Worm (Caenorhabditis elegans) whole organism, L2 larva: ENCODE results near the gene cwn-2.
"Not testable (repeated sequence)": the region's sequence is repeated elsewhere in the genome, so short reads cannot be mapped to it uniquely, and the experiment has no call there.

Source experiments
- F13H6.1 ChIP-seq: sonication (generic microtip); optimal IDR thresholded peaks from 2 replicates; lab custom pipeline; 2016; ENCODE audit warnings: missing genetic modification characterization, missing compliant biosample characterization
- ZK546.5 ChIP-seq: sonication (generic microtip); optimal IDR thresholded peaks from 2 replicates; lab custom pipeline; 2017; ENCODE audit warnings: missing biosample characterization, missing genetic modification characterization
- blmp-1 ChIP-seq: sonication (generic microtip); optimal IDR thresholded peaks from 2 replicates; lab custom pipeline; 2017; ENCODE audit warnings: missing genetic modification characterization, mild to moderate bottlenecking, missing compliant biosample characterization, antibody characterized with exemption, moderate library complexity; ENCODE audit not compliant: insufficient read depth
- ceh-16 ChIP-seq: fragments of 150-350 bp; optimal IDR thresholded peaks from 2 replicates; lab custom pipeline; 2014; ENCODE audit warnings: missing biosample characterization, missing genetic modification characterization
- ceh-82 ChIP-seq: fragments of 150-350 bp; optimal IDR thresholded peaks from 2 replicates; lab custom pipeline; 2014; ENCODE audit warnings: missing biosample characterization, missing genetic modification characterization
- crh-2 ChIP-seq: sonication (generic microtip); optimal IDR thresholded peaks from 2 replicates; lab custom pipeline; 2017; ENCODE audit warnings: missing biosample characterization, missing genetic modification characterization
- elt-1 ChIP-seq: fragments of 150-350 bp; optimal IDR thresholded peaks from 2 replicates; lab custom pipeline; 2014; ENCODE audit warnings: missing biosample characterization, missing genetic modification characterization
- fos-1 ChIP-seq: fragments of 150-350 bp; optimal IDR thresholded peaks from 2 replicates; lab custom pipeline; 2014; ENCODE audit warnings: missing biosample characterization, missing genetic modification characterization
- gmeb-1 ChIP-seq: fragments of 150-350 bp; optimal IDR thresholded peaks from 2 replicates; lab custom pipeline; 2014; ENCODE audit warnings: missing biosample characterization, missing genetic modification characterization
- lin-11 ChIP-seq: fragments of 150-350 bp; sonication (generic microtip); optimal IDR thresholded peaks from 2 replicates; lab custom pipeline; 2014; ENCODE audit warnings: missing biosample characterization, missing genetic modification characterization, inconsistent platforms, mixed read lengths
- lin-13 ChIP-seq: fragments of 150-350 bp; optimal IDR thresholded peaks from 2 replicates; lab custom pipeline; 2014; ENCODE audit warnings: missing biosample characterization, missing genetic modification reagents, missing genetic modification characterization
- lin-39 ChIP-seq: fragments of 150-350 bp; optimal IDR thresholded peaks from 2 replicates; lab custom pipeline; 2014; ENCODE audit warnings: missing biosample characterization, missing genetic modification reagents, missing genetic modification characterization
- mab-5 ChIP-seq: fragments of 150-350 bp; optimal IDR thresholded peaks from 2 replicates; lab custom pipeline; 2014; ENCODE audit warnings: missing biosample characterization, missing genetic modification characterization
- nhr-11 ChIP-seq: fragments of 150-350 bp; optimal IDR thresholded peaks from 2 replicates; lab custom pipeline; 2014; ENCODE audit warnings: missing biosample characterization, missing genetic modification characterization
- nhr-12 ChIP-seq: fragments of 150-350 bp; optimal IDR thresholded peaks from 2 replicates; lab custom pipeline; 2014; ENCODE audit warnings: missing biosample characterization, missing genetic modification characterization
- nhr-23 ChIP-seq: fragments of 150-350 bp; optimal IDR thresholded peaks from 2 replicates; lab custom pipeline; 2014; ENCODE audit warnings: missing biosample characterization, missing genetic modification reagents, missing genetic modification characterization
- nhr-237 ChIP-seq: fragments of 150-350 bp; optimal IDR thresholded peaks from 2 replicates; lab custom pipeline; 2014; ENCODE audit warnings: missing biosample characterization, missing genetic modification characterization
- nhr-25 ChIP-seq: fragments of 150-350 bp; sonication (generic microtip); optimal IDR thresholded peaks from 3 replicates; lab custom pipeline; 2014; ENCODE audit warnings: missing biosample characterization, missing genetic modification characterization
- nhr-6 ChIP-seq: fragments of 150-350 bp; optimal IDR thresholded peaks from 2 replicates; lab custom pipeline; 2014; ENCODE audit warnings: missing biosample characterization, missing genetic modification characterization
- nhr-77 ChIP-seq: fragments of 150-350 bp; optimal IDR thresholded peaks from 2 replicates; lab custom pipeline; 2014; ENCODE audit warnings: missing biosample characterization, missing genetic modification characterization
- sem-4 ChIP-seq: fragments of 150-350 bp; optimal IDR thresholded peaks from 2 replicates; lab custom pipeline; 2014; ENCODE audit warnings: missing biosample characterization, missing genetic modification reagents, missing genetic modification characterization
- snpc-4 ChIP-seq: fragments of 150-350 bp; optimal IDR thresholded peaks from 2 replicates; lab custom pipeline; 2014; ENCODE audit warnings: missing biosample characterization, missing genetic modification characterization
- unc-39 ChIP-seq: fragments of 150-350 bp; optimal IDR thresholded peaks from 2 replicates; lab custom pipeline; 2014; ENCODE audit warnings: missing biosample characterization, missing genetic modification characterization
- unc-55 ChIP-seq: fragments of 150-350 bp; sonication (generic microtip); optimal IDR thresholded peaks from 3 replicates; lab custom pipeline; 2014; ENCODE audit warnings: missing biosample characterization, missing genetic modification reagents, missing genetic modification characterization
- unc-62 ChIP-seq: fragments of 150-350 bp; optimal IDR thresholded peaks from 2 replicates; lab custom pipeline; 2014; ENCODE audit warnings: missing biosample characterization, missing genetic modification reagents, missing genetic modification characterization
- zag-1 ChIP-seq: fragments of 150-350 bp; optimal IDR thresholded peaks from 2 replicates; lab custom pipeline; 2014; ENCODE audit warnings: missing biosample characterization, missing genetic modification characterization
- ztf-1 ChIP-seq: fragments of 200-800 bp; sonication (Bioruptor generic); conservative IDR thresholded peaks from 2 replicates; pipeline ENCODE4 v1.3.6; 2022; ENCODE audit warnings: missing genetic modification characterization, missing compliant biosample characterization
- ztf-11 ChIP-seq: sonication (generic microtip); optimal IDR thresholded peaks from 2 replicates; lab custom pipeline; 2017; ENCODE audit warnings: missing biosample characterization, missing genetic modification characterization
- ztf-4 ChIP-seq: fragments of 150-350 bp; optimal IDR thresholded peaks from 2 replicates; lab custom pipeline; 2014; ENCODE audit warnings: missing biosample characterization, missing genetic modification characterization

The cwn-2 gene

DNA sequence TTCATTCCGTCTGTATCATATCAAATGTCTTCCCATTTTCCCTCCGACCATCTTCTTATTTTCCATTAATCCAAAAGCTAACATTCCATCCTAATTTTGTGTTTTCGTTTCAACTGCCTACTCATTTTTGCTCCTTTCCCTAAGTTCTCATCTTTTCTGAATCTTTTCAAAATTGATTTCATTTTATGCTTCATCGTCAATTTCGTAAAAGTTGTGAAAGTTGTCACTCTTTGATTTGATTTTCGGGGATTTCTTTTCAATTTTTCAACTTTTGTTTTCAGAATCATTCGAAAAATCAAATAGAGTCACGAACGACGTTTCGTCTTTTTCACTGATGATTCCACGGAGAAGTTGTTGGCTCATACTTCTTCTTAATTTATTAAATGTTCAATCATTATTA lies at the start of gene cwn-2:
cwn-2 (plus strand) TSS at position 276 of the 400 bp plus-strand sequence.
- TF ChIP-seq ceh-16 (tag; lab: Kevin White, UChicago): no peak
- TF ChIP-seq mab-5 (tag; lab: Kevin White, UChicago): no peak
- TF ChIP-seq ZK546.5 (tag; lab: Kevin White, UChicago): no peak
- no peak for TF ChIP-seq nhr-11 (tag; lab: Kevin White, UChicago)
- TF ChIP-seq lin-13: no peak
- TF ChIP-seq ztf-4 (tag; lab: Kevin White, UChicago): no peak
- no peak for TF ChIP-seq F13H6.1 (tag; lab: Kevin White, UChicago)
- TF ChIP-seq nhr-77: no peak
- no peak for TF ChIP-seq unc-62 (GFP tag; lab: Kevin White, UChicago)
- no peak for TF ChIP-seq nhr-6 (tag; lab: Kevin White, UChicago)
- TF ChIP-seq unc-55 (GFP tag; lab: Kevin White, UChicago): no peak
- TF ChIP-seq ztf-11 (tag; lab: Kevin White, UChicago): no peak
- no peak for TF ChIP-seq fos-1 (tag; lab: Kevin White, UChicago)
- TF ChIP-seq nhr-12 (tag; lab: Kevin White, UChicago): no peak
- TF ChIP-seq gmeb-1: no peak
- TF ChIP-seq elt-1 (tag; lab: Kevin White, UChicago): no peak

DNA sequence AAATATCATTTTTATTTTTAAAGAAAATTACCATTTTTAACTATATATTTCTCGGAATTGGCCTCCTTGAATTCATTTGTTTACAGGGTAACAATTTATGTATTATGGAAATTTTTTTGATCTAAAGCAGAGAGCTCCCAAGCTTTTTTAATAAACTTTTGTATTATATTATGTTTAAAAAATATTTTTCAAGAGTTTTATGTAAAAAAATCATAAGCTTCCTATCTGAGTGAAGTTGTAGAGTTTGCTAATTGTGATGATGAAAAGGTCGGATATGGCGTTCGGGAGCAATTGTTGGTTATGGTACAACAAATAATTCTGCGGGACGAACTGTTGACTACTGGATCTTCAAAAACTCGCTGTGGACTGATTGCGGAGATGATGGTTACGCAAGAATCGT lies 46.3 kb upstream of the cwn-2 start, which contains the start of gene F44D12.19:
F44D12.19 (plus strand) TSS at position 301 of the 400 bp plus-strand sequence.
- no peak for TF ChIP-seq unc-55 (GFP tag; lab: Kevin White, UChicago)

DNA sequence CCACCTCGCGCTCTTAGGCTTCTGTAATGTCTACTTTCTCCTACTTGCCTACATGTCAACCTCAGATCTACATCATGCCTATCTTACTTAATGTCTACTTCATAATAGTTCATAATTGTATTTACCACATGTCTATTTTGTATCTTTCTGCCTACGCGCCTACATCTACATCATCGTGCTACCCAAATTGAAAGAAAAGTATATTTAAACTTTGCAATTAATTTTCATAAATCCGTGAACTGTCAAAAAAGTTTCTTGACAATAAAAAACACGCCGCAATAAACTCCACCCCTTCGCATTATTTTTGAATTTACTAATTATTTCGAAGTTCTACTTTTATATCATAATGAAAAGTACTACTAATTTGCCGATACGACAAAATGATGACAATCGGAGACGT lies 44.6 kb upstream of the cwn-2 start, which contains the start of gene F44D12.8:
F44D12.8 (plus strand) TSS at position 301 of the 400 bp plus-strand sequence.
- no peak for TF ChIP-seq nhr-23 (tag; lab: Kevin White, UChicago)
- no peak for TF ChIP-seq crh-2
- no peak for TF ChIP-seq blmp-1 (tag; lab: Kevin White, UChicago)

DNA sequence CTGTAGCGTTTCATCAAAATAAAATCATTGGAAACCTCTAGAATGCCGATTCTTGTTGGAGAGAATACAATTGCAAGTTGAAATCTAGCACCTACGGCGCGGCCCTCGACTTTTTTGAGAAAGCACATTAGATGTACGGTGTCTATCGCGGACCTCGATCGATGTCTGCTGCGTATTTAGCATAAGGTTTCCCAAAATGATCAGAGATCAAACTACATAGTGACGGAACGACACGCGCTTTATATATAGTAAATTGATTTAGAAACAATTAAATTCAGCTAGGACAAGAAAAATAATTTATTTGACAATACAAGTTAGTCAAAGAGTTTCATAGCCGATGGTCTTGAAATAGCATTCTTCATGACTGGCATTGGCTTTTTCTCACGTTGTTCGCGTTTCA lies 41.5 kb upstream of the cwn-2 start:
- TF ChIP-seq ZK546.5 (tag; lab: Kevin White, UChicago) (no peak), crh-2 (no peak), nhr-6 (tag; lab: Kevin White, UChicago) (no peak), ceh-16 (tag; lab: Kevin White, UChicago) (no peak)

DNA sequence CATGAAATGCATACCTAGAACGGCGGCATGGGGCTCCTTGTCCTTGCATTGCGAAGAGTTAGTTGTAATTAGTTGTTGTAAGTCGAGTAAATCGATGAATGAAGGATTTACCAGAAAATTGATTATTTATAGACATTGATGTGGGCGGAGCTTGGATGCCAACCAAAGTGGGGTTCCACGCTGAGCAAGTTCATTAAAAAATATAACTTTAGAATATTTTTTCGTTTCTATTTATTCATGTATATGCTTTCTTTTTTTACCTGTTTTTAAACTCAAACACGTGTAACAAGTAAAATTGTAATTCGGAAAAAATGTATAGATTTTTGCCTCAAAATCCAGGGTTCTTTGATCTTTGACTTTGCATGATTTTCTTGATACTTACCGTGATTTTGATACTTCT lies 40.0 kb upstream of the cwn-2 start, which contains the start of gene gipc-2:
gipc-2 (minus strand) TSS at position 101 of the 400 bp plus-strand sequence.
- TF ChIP-seq ztf-1 (GFP tag; lab: Robert Waterston, UW) (no peak), ztf-11 (tag; lab: Kevin White, UChicago) (no peak), snpc-4 (tag; lab: Kevin White, UChicago) (no peak), sem-4 (tag; lab: Kevin White, UChicago) (no peak), nhr-25 (tag; lab: Kevin White, UChicago) (no peak), lin-39 (tag; lab: Kevin White, UChicago) (no peak), zag-1 (tag; lab: Kevin White, UChicago) (no peak), gmeb-1 (no peak), ceh-82 (no peak), ceh-16 (tag; lab: Kevin White, UChicago) (no peak), nhr-237 (tag; lab: Kevin White, UChicago) (no peak)

DNA sequence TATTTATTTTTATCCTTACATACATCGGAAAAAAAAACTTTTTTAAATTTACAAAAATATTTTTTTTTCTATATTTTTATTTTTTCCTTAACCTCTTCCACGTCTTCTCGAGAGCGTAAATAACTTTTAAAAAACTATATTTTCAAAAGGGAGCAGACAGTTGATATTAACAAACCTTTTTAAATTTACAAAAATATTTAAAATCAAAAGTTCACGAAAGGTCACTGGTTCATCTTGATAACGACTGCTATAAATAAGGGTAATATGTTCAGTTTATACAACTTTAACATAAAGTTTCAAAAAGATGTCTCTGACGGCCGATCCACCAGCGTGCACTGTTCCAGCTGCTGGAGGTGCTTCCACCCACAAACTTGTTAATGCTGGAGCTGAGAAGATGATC lies 38.8 kb upstream of the cwn-2 start, which contains the start of the genes F44D12.16 and msd-2:
F44D12.16 (plus strand) TSS at position 301 of the 400 bp plus-strand sequence.
msd-2 (plus strand) TSS at position 305 of the 400 bp plus-strand sequence.
- not testable (repeated sequence) for TF ChIP-seq unc-39 (tag; lab: Kevin White, UChicago); nhr-77; nhr-6 (tag; lab: Kevin White, UChicago)

DNA sequence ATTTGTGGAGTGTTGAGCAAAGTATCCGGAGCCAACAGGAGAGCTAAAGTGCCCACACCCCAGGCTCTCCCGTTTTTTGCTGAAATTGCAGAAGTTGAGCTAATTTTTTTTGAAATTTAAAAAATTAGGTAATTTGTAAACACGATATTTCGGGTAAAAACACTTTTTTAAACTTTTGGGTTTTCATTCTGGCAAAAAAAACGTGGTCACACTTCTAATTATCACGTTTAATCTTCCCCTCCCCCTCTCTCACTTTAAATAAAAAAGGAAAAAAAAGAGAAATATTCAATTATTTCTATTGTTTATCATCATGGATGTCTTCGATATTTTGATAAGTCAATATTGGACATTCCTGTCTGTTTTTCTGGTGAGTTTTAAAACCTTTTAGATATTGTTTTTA lies 34.6 kb upstream of the cwn-2 start, which contains the start of gene F44D12.6:
F44D12.6 (plus strand) TSS at position 301 of the 400 bp plus-strand sequence.
- no peak for TF ChIP-seq lin-11 (tag; lab: Kevin White, UChicago)
